Worm (Caenorhabditis elegans): Measurements from ENCODE around the gene F54G2.1.
A peak's percentile ranks its signal among the peaks of the same experiment; 100 is the strongest.

The F54G2.1 gene

ce11 chrX:2663798-2664197 is 375 bp downstream of the F54G2.1 start:
- TF ChIP-seq snpc-4 (tag; optimal IDR thresholded peaks at IDR 0.05) (peak; percentile 83), mab-5 (tag; optimal IDR thresholded peaks at IDR 0.05) (no peak)

- TF ChIP-seq C34F6.9 (tag; optimal IDR thresholded peaks at IDR 0.05) (peak; percentile 25), mbf-1 (tag; optimal IDR thresholded peaks at IDR 0.05) (no peak)
Measured at ce11 chrX:2654334-2654733, 9.8 kb downstream of the F54G2.1 start.

- TF ChIP-seq unc-55 (GFP tag; optimal IDR thresholded peaks at IDR 0.05) (peak; percentile 4), C34F6.9 (tag; optimal IDR thresholded peaks at IDR 0.05) (no peak)
Measured at ce11 chrX:2641094-2641493, 23.1 kb downstream of the F54G2.1 start.

ce11 chrX:2640556-2640955 is 23.6 kb downstream of the F54G2.1 start:
- TF ChIP-seq ceh-82 (tag; optimal IDR thresholded peaks at IDR 0.05) (no peak), C34F6.9 (tag; optimal IDR thresholded peaks at IDR 0.05) (no peak), blmp-1 (tag; optimal IDR thresholded peaks at IDR 0.05; ENCODE audit: insufficient read depth) (no peak), crh-2 (tag; optimal IDR thresholded peaks at IDR 0.05) (no peak), ztf-4 (tag; optimal IDR thresholded peaks at IDR 0.05) (no peak), nhr-129 (tag; optimal IDR thresholded peaks at IDR 0.05) (no peak), nhr-23 (tag; optimal IDR thresholded peaks at IDR 0.05) (no peak), unc-62 (GFP tag; optimal IDR thresholded peaks at IDR 0.05) (no peak), nhr-21 (tag; optimal IDR thresholded peaks at IDR 0.05) (no peak), sem-4 (tag; optimal IDR thresholded peaks at IDR 0.05) (no peak), mbf-1 (tag; optimal IDR thresholded peaks at IDR 0.05) (no peak), skn-1 (tag; optimal IDR thresholded peaks at IDR 0.05) (no peak), unc-39 (tag; optimal IDR thresholded peaks at IDR 0.05) (no peak), alr-1 (tag; optimal IDR thresholded peaks at IDR 0.05) (no peak)

ce11 chrX:2632869-2633268 is 31.3 kb downstream of the F54G2.1 start:
- TF ChIP-seq elt-3 (tag; optimal IDR thresholded peaks at IDR 0.05): no peak
- no peak for TF ChIP-seq nhr-12 (tag; optimal IDR thresholded peaks at IDR 0.05)
- TF ChIP-seq ama-1 (optimal IDR thresholded peaks at IDR 0.05): no peak
- no peak for TF ChIP-seq lsy-2 (tag; optimal IDR thresholded peaks at IDR 0.05)
- TF ChIP-seq sem-4 (tag; optimal IDR thresholded peaks at IDR 0.05): no peak

ce11 chrX:2626153-2626552 is 38.0 kb downstream of the F54G2.1 start:
- TF ChIP-seq sma-9 (GFP tag; optimal IDR thresholded peaks at IDR 0.05) (no peak), sma-9 (tag; optimal IDR thresholded peaks at IDR 0.05) (no peak), sem-4 (tag; optimal IDR thresholded peaks at IDR 0.05) (no peak), nhr-129 (tag; optimal IDR thresholded peaks at IDR 0.05) (no peak), skn-1 (tag; optimal IDR thresholded peaks at IDR 0.05) (no peak), sma-3 (GFP tag; optimal IDR thresholded peaks at IDR 0.05) (no peak), fos-1 (tag; optimal IDR thresholded peaks at IDR 0.05) (no peak), zag-1 (tag; optimal IDR thresholded peaks at IDR 0.05) (no peak), ceh-82 (tag; optimal IDR thresholded peaks at IDR 0.05) (no peak)

- TF ChIP-seq nhr-237 (tag; optimal IDR thresholded peaks at IDR 0.05) (no peak), nhr-129 (tag; optimal IDR thresholded peaks at IDR 0.05) (peak; percentile 56), lin-11 (tag; optimal IDR thresholded peaks at IDR 0.05) (no peak)
Measured at ce11 chrX:2620280-2620679, 43.9 kb downstream of the F54G2.1 start.

ce11 chrX:2615626-2616025 is 48.5 kb downstream of the F54G2.1 start, which contains the start of gene T03G6.3:
T03G6.3 (minus strand) TSS chrX:2615726.
- TF ChIP-seq ZK546.5 (tag; optimal IDR thresholded peaks at IDR 0.05): no peak
- no peak for TF ChIP-seq lin-11 (tag; optimal IDR thresholded peaks at IDR 0.05)
- TF ChIP-seq R02D3.7 (tag; optimal IDR thresholded peaks at IDR 0.05): no peak
- no peak for TF ChIP-seq mbf-1 (tag; optimal IDR thresholded peaks at IDR 0.05)
- TF ChIP-seq ama-1 (optimal IDR thresholded peaks at IDR 0.05): no peak
- no peak for TF ChIP-seq ceh-82 (tag; optimal IDR thresholded peaks at IDR 0.05)
- no peak for TF ChIP-seq nhr-12 (tag; optimal IDR thresholded peaks at IDR 0.05)
- no peak for TF ChIP-seq gmeb-1 (tag; optimal IDR thresholded peaks at IDR 0.05)
- no peak for TF ChIP-seq mab-5 (tag; optimal IDR thresholded peaks at IDR 0.05)
- TF ChIP-seq elt-1 (tag; optimal IDR thresholded peaks at IDR 0.05): no peak
- no peak for TF ChIP-seq ceh-16 (tag; optimal IDR thresholded peaks at IDR 0.05)
- no peak for TF ChIP-seq nhr-10 (tag; optimal IDR thresholded peaks at IDR 0.05)
- TF ChIP-seq nhr-77 (tag; optimal IDR thresholded peaks at IDR 0.05): no peak
- no peak for TF ChIP-seq nhr-25 (tag; optimal IDR thresholded peaks at IDR 0.05)
- TF ChIP-seq elt-3 (tag; optimal IDR thresholded peaks at IDR 0.05): no peak
- TF ChIP-seq nhr-21 (tag; optimal IDR thresholded peaks at IDR 0.05): no peak
- TF ChIP-seq blmp-1 (tag; optimal IDR thresholded peaks at IDR 0.05; ENCODE audit: insufficient read depth): no peak
- TF ChIP-seq sma-3 (GFP tag; optimal IDR thresholded peaks at IDR 0.05): no peak
- TF ChIP-seq zag-1 (tag; optimal IDR thresholded peaks at IDR 0.05): no peak
- no peak for TF ChIP-seq nhr-11 (tag; optimal IDR thresholded peaks at IDR 0.05)

Data from whole organism, L2 larva.